Worm (Caenorhabditis elegans): ENCODE results near the gene T01G5.6.
A peak's percentile ranks its signal among the peaks of the same experiment; 100 is the strongest.

The T01G5.6 gene

DNA sequence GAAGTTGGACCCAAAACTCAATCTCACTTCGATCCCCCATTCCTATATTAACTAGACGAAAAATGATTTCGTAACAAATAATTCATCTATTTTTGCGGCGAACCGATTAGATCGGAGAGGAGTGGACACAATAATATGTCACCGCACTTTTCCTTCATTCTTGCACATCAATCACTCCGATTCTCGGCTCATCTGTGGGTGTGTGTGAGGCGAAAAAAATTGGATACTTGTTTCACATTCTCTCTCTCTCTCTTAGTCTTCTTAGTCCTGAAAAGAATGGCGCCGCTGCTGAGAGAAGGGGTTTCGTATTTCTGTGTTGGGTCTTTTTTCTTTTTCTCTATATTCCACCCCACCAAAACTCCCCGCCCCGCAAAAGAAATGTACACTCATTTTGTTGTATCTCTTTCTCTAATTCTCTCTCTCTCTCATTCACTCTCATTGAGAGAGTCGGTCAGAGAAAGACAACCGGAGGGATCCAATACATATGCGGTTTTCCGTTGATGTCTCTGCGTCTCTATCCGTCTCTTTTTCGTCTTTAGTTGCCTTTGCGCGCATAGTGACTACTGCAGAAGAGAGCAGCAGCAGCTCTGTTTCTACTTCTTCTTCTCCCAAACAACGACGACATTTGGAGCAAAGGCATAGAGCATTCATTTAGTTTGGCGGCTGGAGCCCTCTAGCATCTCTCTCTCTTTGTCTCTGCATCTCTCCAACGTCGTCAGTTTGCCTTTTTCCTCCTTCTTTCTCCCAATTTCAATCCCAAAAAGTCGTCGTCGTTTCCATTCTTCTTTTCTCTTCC is 42.7 kb downstream of the T01G5.6 start, which contains the start of gene unc-76 (continued):
- TF ChIP-seq lin-40 (tag; optimal IDR thresholded peaks at IDR 0.05) = peak; percentile 76
- TF ChIP-seq madf-10 (tag; optimal IDR thresholded peaks at IDR 0.05) = peak; percentile 20
- TF ChIP-seq C17E4.6 (GFP tag; IDR thresholded peaks at IDR 0.05) = no peak
- TF ChIP-seq snpc-4 (GFP tag; optimal IDR thresholded peaks at IDR 0.05) = no peak
- TF ChIP-seq snpc-4 (tag; optimal IDR thresholded peaks at IDR 0.05) = peak in 2 of 4 experiments; percentile 34 to 55
- TF ChIP-seq cebp-1 (GFP tag; IDR thresholded peaks at IDR 0.05) = no peak
- TF ChIP-seq cebp-1 (tag; optimal IDR thresholded peaks at IDR 0.05) = peak; percentile 67
- TF ChIP-seq ceh-27 (GFP tag; optimal IDR thresholded peaks at IDR 0.05) = peak; percentile 13
- peak; percentile 10 for TF ChIP-seq tbp1 (GFP tag; optimal IDR thresholded peaks at IDR 0.05)
- no peak for TF ChIP-seq rcor-1 (GFP tag; IDR thresholded peaks at IDR 0.05)

DNA sequence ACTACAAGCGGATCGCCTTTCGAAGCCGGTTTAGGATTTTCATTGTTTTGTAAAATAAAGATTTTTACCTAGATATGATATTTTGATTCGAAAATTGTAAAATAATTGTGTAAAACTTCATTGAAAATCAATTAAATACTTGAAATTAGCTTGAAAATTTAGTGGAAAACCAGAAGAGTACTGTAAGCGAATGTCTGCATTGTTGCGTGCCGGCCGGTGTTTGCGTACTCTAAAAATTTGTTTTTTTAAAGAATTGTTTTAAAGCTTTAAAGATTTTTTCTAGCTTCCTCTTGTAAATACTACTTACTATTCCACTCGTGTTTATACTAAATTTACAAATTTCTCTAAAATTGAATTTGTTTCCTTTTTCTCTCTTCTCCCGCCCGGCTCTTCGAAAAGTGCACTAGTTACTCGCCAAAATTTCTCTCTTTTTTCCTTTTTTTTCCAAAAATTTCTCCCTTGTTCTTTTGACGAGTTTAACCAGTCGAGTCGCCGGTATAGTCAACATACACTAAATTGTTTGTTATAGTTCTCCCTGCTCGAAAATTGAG is 44.4 kb downstream of the T01G5.6 start:
- TF ChIP-seq lsl-1 (GFP tag; optimal IDR thresholded peaks at IDR 0.05) (peak; percentile 62), D2030.7 (GFP tag; IDR thresholded peaks at IDR 0.05) (peak; percentile 42; the same call in 1 of the 2 replicates), F52B5.7 (tag; optimal IDR thresholded peaks at IDR 0.05) (no peak)

DNA sequence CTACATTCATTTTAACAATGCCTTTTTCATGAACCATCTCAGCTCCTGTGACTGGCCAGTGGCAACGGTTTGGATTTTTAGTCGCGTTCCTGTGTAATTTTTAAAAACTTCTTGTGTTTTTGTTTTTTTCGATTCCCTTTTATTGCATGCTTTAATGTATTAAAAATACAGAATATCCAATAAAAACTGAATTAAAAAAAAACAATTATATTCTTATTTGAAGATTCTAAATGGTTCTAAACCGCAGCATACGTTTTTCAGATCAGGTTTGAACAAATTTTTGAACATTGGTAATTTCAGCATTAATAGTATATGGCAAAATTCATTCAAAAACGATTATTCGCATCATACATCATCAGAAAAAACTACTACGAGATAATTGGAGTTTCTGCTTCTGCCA is 45.5 kb downstream of the T01G5.6 start, which contains the start of gene dnj-3:
dnj-3 (plus strand) TSS at position 301 of the 400 bp plus-strand sequence.
- TF ChIP-seq Y79H2A.3 (GFP tag; conservative IDR thresholded peaks at IDR 0.05) (no peak), Y95B8A.8 (GFP tag; IDR thresholded peaks at IDR 0.05) (no peak), nhr-179 (tag; optimal IDR thresholded peaks at IDR 0.05) (no peak), ztf-25 (GFP tag; IDR thresholded peaks at IDR 0.05) (no peak), egl-18 (GFP tag; IDR thresholded peaks at IDR 0.05) (no peak), somi-1 (GFP tag; optimal IDR thresholded peaks at IDR 0.05) (no peak)

DNA sequence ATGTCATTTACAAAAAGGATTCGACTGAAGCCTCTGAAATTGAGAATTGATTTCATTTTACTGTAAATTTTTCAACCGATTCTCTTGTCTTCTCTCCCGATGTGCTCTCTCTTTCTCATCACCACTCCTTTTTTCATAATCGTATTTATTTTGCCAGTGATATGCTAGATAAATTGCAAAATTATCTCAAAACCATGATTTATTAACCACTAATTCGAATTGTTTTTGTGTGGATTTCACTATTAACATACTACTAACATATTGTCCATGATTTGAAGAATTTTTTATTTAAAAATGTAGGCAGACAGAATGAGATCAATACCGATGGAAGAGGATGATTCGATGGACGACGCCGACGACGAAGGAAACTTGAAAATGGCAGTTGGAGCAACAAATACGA is 46.7 kb downstream of the T01G5.6 start, which contains the start of gene C25D7.10:
C25D7.10 (plus strand) TSS at position 301 of the 400 bp plus-strand sequence.
- 0 out of 2 replicates have a peak, but pooled peaks have one; percentile 65 for TF ChIP-seq cebp-2 (GFP tag; IDR thresholded peaks at IDR 0.05)
- no peak for TF ChIP-seq ztf-22 (GFP tag; optimal IDR thresholded peaks at IDR 0.05)
- 0 out of 2 replicates have a peak, but pooled peaks have one; percentile 23 for TF ChIP-seq madf-6 (GFP tag; IDR thresholded peaks at IDR 0.05)

DNA sequence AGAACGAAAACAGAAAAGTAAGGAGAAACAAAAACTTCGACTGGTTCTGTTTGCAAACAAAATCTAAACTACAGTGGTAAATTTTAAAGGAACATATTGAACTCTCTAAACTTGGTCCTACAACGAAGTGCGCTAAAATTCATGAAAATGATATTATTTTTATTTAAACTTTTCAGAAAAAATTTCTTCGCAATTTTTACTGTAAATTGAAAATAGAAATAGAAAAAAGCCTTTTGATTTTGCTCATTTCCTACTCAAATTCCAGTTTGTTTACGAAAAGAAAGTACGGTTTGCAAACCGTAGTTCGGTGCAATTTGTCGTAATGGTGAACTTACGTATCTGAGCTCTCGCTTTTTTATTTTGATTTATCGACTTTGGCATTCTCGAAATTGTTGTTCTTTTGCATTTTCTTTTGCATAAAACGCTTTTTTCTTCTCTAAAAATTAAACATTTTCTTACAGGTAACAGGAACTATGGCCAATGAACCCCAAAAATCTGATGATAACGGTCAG is 48.0 kb downstream of the T01G5.6 start, which contains the start of gene otub-1:
otub-1 (plus strand) TSS at position 462 of the 512 bp plus-strand sequence.
- TF ChIP-seq xnd-1 (tag; optimal IDR thresholded peaks at IDR 0.05) (peak; percentile 72), lsl-1 (GFP tag; optimal IDR thresholded peaks at IDR 0.05) (peak; percentile 97), D2030.7 (GFP tag; IDR thresholded peaks at IDR 0.05) (peak; percentile 42; the same call in 1 of the 2 replicates), unc-130 (GFP tag; optimal IDR thresholded peaks at IDR 0.05) (peak; percentile 47), Y79H2A.3 (GFP tag; conservative IDR thresholded peaks at IDR 0.05) (no peak), akir-1 (GFP tag; optimal IDR thresholded peaks at IDR 0.05) (no peak), F33H1.4 (GFP tag; IDR thresholded peaks at IDR 0.05) (peak; percentile 76), madf-8 (GFP tag; conservative IDR thresholded peaks at IDR 0.05) (peak; percentile 25; the same call in 1 of the 2 replicates), pbrm-1 (GFP tag; IDR thresholded peaks at IDR 0.05) (no peak), K12H6.12 (tag; optimal IDR thresholded peaks at IDR 0.05) (no peak)

All from whole organism, young adult.